Fruit fly (Drosophila melanogaster): ENCODE measurements around the gene CG15011.

The CG15011 gene

dm6 chr3L:4227164-4227563 lies 31.8 kb downstream of the CG15011 start, which contains the start of gene CG46460 (continued):
- TF ChIP-seq CG3919 (GFP tag; optimal IDR thresholded peaks at IDR 0.05) (no peak), topi (GFP tag; optimal IDR thresholded peaks at IDR 0.05) (peak; percentile 11), CG8632 (GFP tag; optimal IDR thresholded peaks at IDR 0.05) (no peak), CG15336 (GFP tag; IDR thresholded peaks at IDR 0.05) (no peak), fkh (GFP tag; optimal IDR thresholded peaks at IDR 0.05) (no peak), CG31627 (GFP tag; optimal IDR thresholded peaks at IDR 0.05) (peak; percentile 39), Eip75B (GFP tag; optimal IDR thresholded peaks at IDR 0.05) (peak; percentile 31), fd85E (GFP tag; optimal IDR thresholded peaks at IDR 0.05) (no peak), Blimp-1 (GFP tag; optimal IDR thresholded peaks at IDR 0.05) (peak; percentile 17), eg (GFP tag; IDR thresholded peaks at IDR 0.05) (peak; percentile 45; the same call in 1 of the 3 replicates), esn (GFP tag; optimal IDR thresholded peaks at IDR 0.05) (peak; percentile 20), CG6808 (GFP tag; optimal IDR thresholded peaks at IDR 0.05) (no peak), pdm3 (GFP tag; optimal IDR thresholded peaks at IDR 0.05) (no peak), spab (GFP tag; optimal IDR thresholded peaks at IDR 0.05) (no peak), Hr39 (GFP tag; optimal IDR thresholded peaks at IDR 0.05) (no peak), CG6792 (GFP tag; optimal IDR thresholded peaks at IDR 0.05) (no peak), Sox15 (GFP tag; optimal IDR thresholded peaks at IDR 0.05) (no peak), CG32006 (GFP tag; optimal IDR thresholded peaks at IDR 0.05) (no peak), CG11762 (GFP tag; optimal IDR thresholded peaks at IDR 0.05; ENCODE audit: insufficient read depth) (no peak)

dm6 chr3L:4225647-4226470 lies 33.1 kb downstream of the CG15011 start:
- TF ChIP-seq topi (GFP tag; optimal IDR thresholded peaks at IDR 0.05) (no peak), dsx (GFP tag; optimal IDR thresholded peaks at IDR 0.05; ENCODE audit: poor library complexity, severe bottlenecking) (no peak), spab (GFP tag; optimal IDR thresholded peaks at IDR 0.05) (no peak), CG6276 (GFP tag; optimal IDR thresholded peaks at IDR 0.05) (peak; percentile 49), CG6808 (GFP tag; optimal IDR thresholded peaks at IDR 0.05) (peak; percentile 23), CG6163 (GFP tag; IDR thresholded peaks at IDR 0.05) (0 out of 3 replicates have a peak, but pooled peaks have one; percentile 12), Hr39 (GFP tag; optimal IDR thresholded peaks at IDR 0.05) (no peak), CG16779 (tag; optimal IDR thresholded peaks at IDR 0.05) (peak; percentile 15), lz (GFP tag; optimal IDR thresholded peaks at IDR 0.05) (no peak), OdsH (GFP tag; optimal IDR thresholded peaks at IDR 0.05) (no peak), CG10631 (GFP tag; optimal IDR thresholded peaks at IDR 0.05) (no peak), CG11902 (GFP tag; optimal IDR thresholded peaks at IDR 0.05) (no peak), fkh (GFP tag; optimal IDR thresholded peaks at IDR 0.05) (no peak), fd59A (GFP tag; optimal IDR thresholded peaks at IDR 0.05) (no peak), svp (GFP tag) (peak; percentile 84), Ets21C (GFP tag; optimal IDR thresholded peaks at IDR 0.05) (no peak), acj6 (GFP tag; optimal IDR thresholded peaks at IDR 0.05) (no peak), Hr4 (GFP tag; optimal IDR thresholded peaks at IDR 0.05) (no peak), CG11762 (GFP tag; optimal IDR thresholded peaks at IDR 0.05; ENCODE audit: insufficient read depth) (no peak), CG1621 (tag; optimal IDR thresholded peaks at IDR 0.05) (no peak), CG10669 (GFP tag; optimal IDR thresholded peaks at IDR 0.05) (peak; percentile 14), Met (GFP tag; optimal IDR thresholded peaks at IDR 0.05) (no peak), Sox102F (GFP tag; optimal IDR thresholded peaks at IDR 0.05) (no peak), eg (GFP tag; IDR thresholded peaks at IDR 0.05) (0 out of 3 replicates have a peak, but pooled peaks have one; percentile 34), CG32006 (GFP tag; optimal IDR thresholded peaks at IDR 0.05) (no peak), CG9139 (GFP tag; optimal IDR thresholded peaks at IDR 0.05) (no peak), pdm3 (GFP tag; optimal IDR thresholded peaks at IDR 0.05) (no peak), Eip75B (GFP tag; optimal IDR thresholded peaks at IDR 0.05) (no peak), CG15336 (GFP tag; IDR thresholded peaks at IDR 0.05) (peak; percentile 35; the same call in 1 of the 2 replicates), Lpt (GFP tag; optimal IDR thresholded peaks at IDR 0.05) (no peak), esn (GFP tag; optimal IDR thresholded peaks at IDR 0.05) (no peak), CG31627 (GFP tag; optimal IDR thresholded peaks at IDR 0.05) (no peak), ss (GFP tag; optimal IDR thresholded peaks at IDR 0.05) (peak; percentile 16 to 56), CG6792 (GFP tag; optimal IDR thresholded peaks at IDR 0.05) (no peak), CG8119 (GFP tag; IDR thresholded peaks at IDR 0.05) (no peak)
